Worm (Caenorhabditis elegans) whole organism, L4/young adult: ENCODE measurements around the gene leo-1.

Experiments used
- W03F9.2 ChIP-seq: fragments of 150-350 bp; optimal IDR thresholded peaks from 2 replicates; lab custom pipeline; 2014; ENCODE audit warnings: missing biosample characterization, missing genetic modification characterization
- dao-5 ChIP-seq: sonication (generic microtip); optimal IDR thresholded peaks from 2 replicates; lab custom pipeline; 2016; ENCODE audit warnings: missing genotype, missing genetic modification characterization, moderate library complexity, missing compliant biosample characterization
- him-1 ChIP-seq: sonication (generic microtip); optimal IDR thresholded peaks from 2 replicates; lab custom pipeline; 2016; ENCODE audit warnings: missing genotype, missing genetic modification reagents, missing genetic modification characterization, missing compliant biosample characterization

DNA sequence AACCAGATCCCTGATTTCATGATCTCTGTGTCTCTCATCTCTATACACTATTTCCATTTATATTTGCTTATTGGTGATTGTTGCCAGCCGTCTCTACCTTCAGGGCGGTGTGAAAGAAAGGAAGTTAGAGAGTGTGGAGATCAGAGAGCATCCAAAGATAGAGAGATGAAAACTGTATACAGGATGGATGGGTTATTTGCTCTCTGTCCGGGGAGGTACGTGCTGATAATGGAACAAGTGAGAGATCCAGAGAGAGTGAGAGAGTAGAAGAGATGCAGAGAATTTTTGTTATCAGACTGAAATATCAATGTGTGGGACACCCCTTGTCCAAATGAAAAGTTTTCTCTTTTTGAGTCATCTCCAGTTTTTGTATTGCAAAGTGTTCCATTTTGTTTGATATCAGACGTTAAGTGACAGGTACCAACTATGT is 45.1 kb downstream of the leo-1 start:
- TF ChIP-seq dao-5 (no peak), W03F9.2 (no peak), him-1 (tag; lab: Kevin White, UChicago) (no peak)
